Worm (Caenorhabditis elegans) whole organism, young adult: ENCODE measurements around the gene F56A8.8.

Experiments
- B0261.1 ChIP-seq: sonication (generic microtip); optimal IDR thresholded peaks from 2 replicates; lab custom pipeline; 2016; ENCODE audit warnings: mild to moderate bottlenecking, missing genetic modification characterization, moderate library complexity, missing compliant biosample characterization
- C17E4.6 ChIP-seq: fragments of 200-800 bp; sonication (Bioruptor generic); IDR thresholded peaks from 2 replicates; pipeline ENCODE4 v1.3.6; 2022; ENCODE audit warnings: missing genetic modification reagents, missing genetic modification characterization, missing compliant biosample characterization
- F10E7.11 ChIP-seq: sonication (generic microtip); optimal IDR thresholded peaks from 2 replicates; lab custom pipeline; 2017; ENCODE audit warnings: mild to moderate bottlenecking, missing genetic modification characterization, moderate library complexity, missing compliant biosample characterization
- atf-7 ChIP-seq: sonication (generic microtip); optimal IDR thresholded peaks from 2 replicates; lab custom pipeline; 2017; ENCODE audit warnings: mild to moderate bottlenecking, missing genetic modification characterization, missing compliant biosample characterization
- chd-7 ChIP-seq: sonication (generic microtip); optimal IDR thresholded peaks from 2 replicates; lab custom pipeline; 2016; ENCODE audit warnings: mild to moderate bottlenecking, missing genetic modification characterization, moderate library complexity, missing compliant biosample characterization
- him-1 ChIP-seq: sonication (generic microtip); optimal IDR thresholded peaks from 2 replicates; lab custom pipeline; 2016; ENCODE audit warnings: missing genotype, missing genetic modification reagents, missing genetic modification characterization, missing compliant biosample characterization
- hrde-1 ChIP-seq: sonication (generic microtip); optimal IDR thresholded peaks from 2 replicates; lab custom pipeline; 2016; ENCODE audit warnings: missing genetic modification characterization, mild to moderate bottlenecking, missing compliant biosample characterization, moderate library complexity, missing genotype, missing genetic modification reagents, borderline replicate concordance
- lag-1 ChIP-seq: fragments of 200-800 bp; sonication (Bioruptor generic); IDR thresholded peaks from 2 replicates; pipeline ENCODE4 v1.3.6; 2022; ENCODE audit warnings: missing genetic modification reagents, missing genetic modification characterization, missing compliant biosample characterization
- nfya-1 ChIP-seq: sonication (generic microtip); optimal IDR thresholded peaks from 2 replicates; lab custom pipeline; 2017; ENCODE audit warnings: antibody characterized with exemption, missing compliant biosample characterization, missing genetic modification characterization, borderline replicate concordance; ENCODE audit not compliant: insufficient read depth
- nhr-90 ChIP-seq: sonication (generic microtip); optimal IDR thresholded peaks from 2 replicates; lab custom pipeline; 2016; ENCODE audit warnings: missing genotype, mild to moderate bottlenecking, missing genetic modification characterization, missing compliant biosample characterization
- unc-62 ChIP-seq: fragments of 150-350 bp; optimal IDR thresholded peaks from 2 replicates; lab custom pipeline; 2014; ENCODE audit warnings: missing biosample characterization, missing genetic modification reagents, missing genetic modification characterization
- zim-3 ChIP-seq: sonication (generic microtip); optimal IDR thresholded peaks from 2 replicates; lab custom pipeline; 2017; ENCODE audit warnings: mild to moderate bottlenecking, missing genetic modification characterization, moderate library complexity, missing compliant biosample characterization

DNA sequence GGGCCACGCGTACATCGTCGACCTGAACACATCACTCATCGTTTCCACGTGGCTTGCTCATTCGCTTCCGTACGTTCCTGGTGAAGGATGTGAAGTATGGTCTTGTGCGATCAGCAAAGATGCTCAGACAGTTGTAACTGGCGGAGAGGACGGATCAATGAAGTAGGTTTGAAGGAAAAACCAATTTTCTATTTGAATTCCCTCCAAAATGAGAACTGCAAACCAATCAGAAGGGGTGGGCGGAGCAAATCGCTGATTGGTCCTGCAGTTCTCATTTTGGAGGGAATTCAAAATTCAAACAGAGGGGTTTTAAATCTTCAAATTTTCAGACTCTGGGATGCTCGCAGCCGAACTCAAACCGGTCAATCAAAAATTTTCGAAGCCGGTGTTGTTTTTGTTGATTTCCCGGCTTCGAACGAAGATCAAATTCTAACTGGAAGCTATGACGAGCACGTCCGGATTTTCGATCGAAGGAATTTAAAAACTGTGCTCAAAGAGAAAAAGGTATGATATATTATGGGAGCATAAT is 31.9 kb downstream of the F56A8.8 start:
- TF ChIP-seq atf-7 (tag; lab: Kevin White, UChicago) (no peak), zim-3 (tag; lab: Kevin White, UChicago) (no peak), chd-7 (tag; lab: Kevin White, UChicago) (no peak), unc-62 (no peak), him-1 (tag; lab: Kevin White, UChicago) (no peak), lag-1 (GFP tag; lab: Robert Waterston, UW) (no peak), nhr-90 (tag; lab: Kevin White, UChicago) (no peak), B0261.1 (tag; lab: Kevin White, UChicago) (no peak), hrde-1 (no peak), F10E7.11 (tag; lab: Kevin White, UChicago) (no peak), C17E4.6 (GFP tag; lab: Robert Waterston, UW) (no peak), nfya-1 (tag; lab: Kevin White, UChicago) (no peak)
